Fruit fly (Drosophila melanogaster) whole organism, pupa: ENCODE results near the gene CG42538.

ENCODE experiments used
- CG10348 ChIP-seq: fragments of 200-800 bp; sonication (Bioruptor generic); IDR thresholded peaks from 2 replicates; pipeline ENCODE4 v1.3.6; 2022; ENCODE audit warnings: missing biosample characterization, missing genetic modification characterization
- CG12605 ChIP-seq: fragments of 200-800 bp; sonication (Bioruptor generic); IDR thresholded peaks from 2 replicates; pipeline ENCODE4 v1.3.6; 2022; ENCODE audit warnings: missing biosample characterization, missing genetic modification characterization
- CG13204 ChIP-seq: fragments of 200-800 bp; sonication (Bioruptor generic); optimal IDR thresholded peaks from 2 replicates; lab custom pipeline; 2018; ENCODE audit warnings: missing biosample characterization, mild to moderate bottlenecking, missing genetic modification characterization, moderate library complexity
- CG14655 ChIP-seq: fragments of 200-800 bp; sonication (Bioruptor generic); optimal IDR thresholded peaks from 3 replicates; lab custom pipeline; 2017; ENCODE audit warnings: mild to moderate bottlenecking, missing biosample characterization, missing genetic modification reagents, missing genetic modification characterization
- CG15710 ChIP-seq: fragments of 200-800 bp; sonication (Bioruptor generic); optimal IDR thresholded peaks from 2 replicates; lab custom pipeline; 2018; ENCODE audit warnings: missing biosample characterization, mild to moderate bottlenecking, missing genetic modification characterization, moderate library complexity
- CG17806 ChIP-seq: fragments of 200-800 bp; sonication (Bioruptor generic); optimal IDR thresholded peaks from 2 replicates; lab custom pipeline; 2018; ENCODE audit warnings: missing biosample characterization, mild to moderate bottlenecking, missing genetic modification characterization, moderate library complexity
- CG32121 ChIP-seq: fragments of 200-800 bp; sonication (Bioruptor generic); IDR thresholded peaks from 2 replicates; pipeline ENCODE4 v1.3.6; 2022; ENCODE audit warnings: missing biosample characterization, missing genetic modification characterization
- CG34367 ChIP-seq: fragments of 200-800 bp; sonication (Bioruptor generic); optimal IDR thresholded peaks from 2 replicates; lab custom pipeline; 2018; ENCODE audit warnings: missing biosample characterization, mild to moderate bottlenecking, missing genetic modification characterization
- CG4496 ChIP-seq: fragments of 200-800 bp; sonication (Bioruptor generic); IDR thresholded peaks from 3 replicates; pipeline ENCODE4 v1.3.6; 2022; ENCODE audit warnings: missing biosample characterization, missing genetic modification characterization
- CG8159 ChIP-seq: fragments of 200-800 bp; sonication (Bioruptor generic); optimal IDR thresholded peaks from 3 replicates; lab custom pipeline; 2018; ENCODE audit warnings: missing biosample characterization, mild to moderate bottlenecking, missing genetic modification characterization, moderate library complexity
- CG8301 ChIP-seq: fragments of 200-800 bp; sonication (Bioruptor generic); optimal IDR thresholded peaks from 2 replicates; lab custom pipeline; 2018; ENCODE audit warnings: missing biosample characterization, mild to moderate bottlenecking, missing genetic modification characterization
- CG9948 ChIP-seq: fragments of 200-800 bp; sonication (Bioruptor generic); optimal IDR thresholded peaks from 2 replicates; lab custom pipeline; 2018; ENCODE audit warnings: missing biosample characterization, mild to moderate bottlenecking, missing genetic modification characterization, moderate library complexity
- D1 ChIP-seq: fragments of 200-800 bp; sonication (Bioruptor generic); optimal IDR thresholded peaks from 2 replicates; lab custom pipeline; 2018; ENCODE audit warnings: missing biosample characterization, mild to moderate bottlenecking, missing genetic modification characterization, moderate library complexity
- EcR ChIP-seq: fragments of 200-800 bp; sonication (Bioruptor generic); optimal IDR thresholded peaks from 3 replicates; lab custom pipeline; 2019; ENCODE audit warnings: missing biosample characterization, missing genetic modification characterization, mild to moderate bottlenecking, moderate library complexity, missing genetic modification reagents
- Ets98B ChIP-seq: fragments of 200-800 bp; sonication (Bioruptor generic); IDR thresholded peaks from 2 replicates; pipeline ENCODE4 v1.3.6; 2022; ENCODE audit warnings: missing biosample characterization, missing genetic modification characterization
- Pif1A ChIP-seq: fragments of 200-800 bp; sonication (Bioruptor generic); optimal IDR thresholded peaks from 3 replicates; lab custom pipeline; 2016; ENCODE audit warnings: missing biosample characterization, missing genetic modification characterization
- Pif1B ChIP-seq: fragments of 200-800 bp; sonication (Bioruptor generic); optimal IDR thresholded peaks from 3 replicates; lab custom pipeline; 2016; ENCODE audit warnings: missing biosample characterization, missing genetic modification characterization
- Snoo ChIP-seq: fragments of 200-800 bp; sonication (Bioruptor generic); optimal IDR thresholded peaks from 3 replicates; lab custom pipeline; 2017; ENCODE audit warnings: missing biosample characterization, mild to moderate bottlenecking, missing genetic modification characterization, inconsistent platforms
- fd96Ca ChIP-seq: fragments of 200-800 bp; sonication (Bioruptor generic); IDR thresholded peaks from 3 replicates; pipeline ENCODE4 v1.3.6; 2022; ENCODE audit warnings: missing biosample characterization, missing genetic modification characterization
- gl ChIP-seq: fragments of 200-800 bp; sonication (Bioruptor generic); optimal IDR thresholded peaks from 2 replicates; lab custom pipeline; 2018; ENCODE audit warnings: missing biosample characterization, mild to moderate bottlenecking, missing genetic modification characterization
- rn ChIP-seq: fragments of 200-800 bp; sonication (Bioruptor generic); IDR thresholded peaks from 2 replicates; pipeline ENCODE4 v1.3.6; 2022; ENCODE audit warnings: missing biosample characterization, missing genetic modification characterization

CG42538 gene

DNA sequence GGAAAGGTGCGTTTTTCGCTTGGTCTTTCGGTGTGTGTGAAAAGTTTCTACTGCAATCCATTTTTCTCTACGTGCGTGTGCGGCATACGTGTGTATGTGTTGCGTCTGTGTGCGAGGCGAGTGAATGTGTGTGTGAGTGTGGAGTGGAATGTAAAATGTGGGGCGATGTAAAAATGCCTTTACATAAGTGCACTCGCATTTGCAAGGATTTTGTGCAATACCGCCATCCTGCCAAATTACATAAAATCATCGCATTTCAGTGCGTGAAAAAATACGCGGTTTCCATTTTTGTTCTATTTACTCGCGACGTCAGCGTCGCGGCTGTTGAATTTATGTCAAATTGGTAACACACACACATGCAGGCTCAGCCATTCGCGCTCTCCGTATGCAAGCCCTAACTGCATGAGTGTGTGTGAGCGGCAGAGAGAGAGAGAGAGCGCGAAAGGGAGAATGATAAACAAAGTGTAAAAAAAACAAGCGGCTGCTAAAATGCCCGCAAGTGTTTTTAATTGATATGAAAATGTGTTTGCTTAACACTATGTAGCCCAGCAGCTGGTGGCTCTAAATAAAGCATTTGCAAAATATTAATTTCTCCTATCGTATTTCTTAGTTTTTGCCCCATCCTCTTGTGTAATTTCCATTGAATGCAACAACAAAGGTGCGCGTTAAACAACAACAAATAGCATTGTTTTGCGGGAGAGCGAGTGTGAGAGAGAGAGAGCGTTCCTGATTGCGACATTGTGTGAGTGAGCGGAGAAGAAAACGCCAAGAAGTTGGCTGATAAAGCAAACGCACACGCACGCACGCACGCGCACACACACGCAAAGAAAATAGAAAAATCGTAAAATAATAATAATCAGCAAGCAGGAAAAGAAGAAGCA lies 18.1 kb downstream of the CG42538 start:
- TF ChIP-seq CG14655 (GFP tag; lab: Kevin White, UChicago) (peak; percentile 13), Pif1B (GFP tag; lab: Kevin White, UChicago) (peak; percentile 45), D1 (peak; percentile 8), Snoo (tag; lab: Kevin White, UChicago) (no peak), fd96Ca (peak; percentile 21; the same call in 1 of the 3 replicates), CG32121 (GFP tag; lab: Robert Waterston, UW) (no peak), CG4496 (0 out of 3 replicates have a peak, but pooled peaks have one; percentile 13), CG8159 (tag; lab: Kevin White, UChicago) (peak; percentile 25), CG34367 (tag; lab: Kevin White, UChicago) (no peak), Ets98B (GFP tag; lab: Robert Waterston, UW) (0 out of 2 replicates have a peak, but pooled peaks have one; percentile 12), CG10348 (GFP tag; lab: Robert Waterston, UW) (no peak), CG12605 (GFP tag; lab: Robert Waterston, UW) (no peak), CG9948 (tag; lab: Kevin White, UChicago) (no peak), CG17806 (no peak), rn (GFP tag; lab: Robert Waterston, UW) (no peak), EcR (GFP tag; lab: Kevin White, UChicago) (peak; percentile 33), CG15710 (tag; lab: Kevin White, UChicago) (no peak), CG13204 (GFP tag; lab: Kevin White, UChicago) (peak; percentile 8), CG8301 (tag; lab: Kevin White, UChicago) (peak; percentile 13), gl (tag; lab: Kevin White, UChicago) (peak; percentile 45), Pif1A (GFP tag; lab: Kevin White, UChicago) (peak; percentile 50)
- TF ChIP-seq, all 21 proteins: peak for 12

DNA sequence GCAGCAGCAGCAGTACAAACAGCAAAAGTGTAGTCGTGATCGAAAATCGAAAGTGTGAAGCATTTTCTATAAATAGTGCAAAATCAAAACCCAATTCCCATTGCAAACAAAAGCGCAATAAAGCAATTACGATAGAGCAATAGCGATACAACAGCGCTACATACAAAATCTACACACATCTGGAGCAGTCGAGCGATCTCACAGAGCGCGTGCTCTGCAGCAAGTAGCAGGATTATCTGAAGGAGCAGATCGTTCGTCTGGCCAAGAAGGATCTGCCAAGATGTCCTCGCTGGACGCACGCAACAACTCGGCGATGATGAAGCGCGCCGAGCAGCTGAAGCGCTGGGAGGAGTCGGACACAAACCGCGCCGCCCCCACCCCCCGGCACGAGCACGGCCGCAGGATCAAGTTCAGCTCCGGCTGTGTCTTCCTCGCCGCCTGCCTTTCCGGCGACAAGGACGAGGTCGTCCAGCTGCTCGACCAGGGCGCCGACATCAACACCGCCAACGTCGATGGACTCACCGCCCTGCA lies 18.8 kb downstream of the CG42538 start:
- no peak for TF ChIP-seq CG8301 (tag; lab: Kevin White, UChicago)
- TF ChIP-seq D1: no peak
- TF ChIP-seq CG12605 (GFP tag; lab: Robert Waterston, UW): no peak
- no peak for TF ChIP-seq CG14655 (GFP tag; lab: Kevin White, UChicago)
- TF ChIP-seq CG32121 (GFP tag; lab: Robert Waterston, UW): no peak

DNA sequence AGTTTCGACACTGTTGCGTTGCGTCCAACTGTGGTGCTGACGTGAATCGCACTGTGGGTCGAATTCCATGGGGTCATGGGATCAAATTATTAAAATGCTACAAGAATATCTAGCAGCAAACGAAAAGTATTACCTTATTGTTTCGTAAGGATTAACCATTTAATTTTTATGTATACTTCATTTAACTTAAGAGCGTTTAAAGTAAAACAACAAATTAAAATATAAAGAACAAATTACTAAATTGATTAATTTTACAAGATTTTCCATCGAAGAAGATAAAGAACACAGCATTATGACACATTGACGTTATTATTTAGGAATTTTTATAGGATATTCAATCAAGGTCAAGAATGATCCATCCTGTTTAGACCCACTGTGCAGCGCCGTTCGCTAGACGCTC lies 19.8 kb downstream of the CG42538 start:
- TF ChIP-seq CG13204 (GFP tag; lab: Kevin White, UChicago) (no peak), Snoo (tag; lab: Kevin White, UChicago) (no peak), CG14655 (GFP tag; lab: Kevin White, UChicago) (peak; percentile 34), CG34367 (tag; lab: Kevin White, UChicago) (no peak), CG12605 (GFP tag; lab: Robert Waterston, UW) (no peak), CG32121 (GFP tag; lab: Robert Waterston, UW) (peak; percentile 53; the same call in 1 of the 2 replicates), Pif1B (GFP tag; lab: Kevin White, UChicago) (no peak), CG4496 (peak; percentile 47; the same call in 1 of the 3 replicates), CG8159 (tag; lab: Kevin White, UChicago) (peak; percentile 21), rn (GFP tag; lab: Robert Waterston, UW) (no peak), D1 (peak; percentile 11), EcR (GFP tag; lab: Kevin White, UChicago) (no peak), Ets98B (GFP tag; lab: Robert Waterston, UW) (peak; percentile 35; the same call in 1 of the 2 replicates), CG9948 (tag; lab: Kevin White, UChicago) (peak; percentile 17), CG8301 (tag; lab: Kevin White, UChicago) (peak; percentile 31), gl (tag; lab: Kevin White, UChicago) (no peak), Pif1A (GFP tag; lab: Kevin White, UChicago) (peak; percentile 39), fd96Ca (no peak), CG15710 (tag; lab: Kevin White, UChicago) (peak; percentile 10)

DNA sequence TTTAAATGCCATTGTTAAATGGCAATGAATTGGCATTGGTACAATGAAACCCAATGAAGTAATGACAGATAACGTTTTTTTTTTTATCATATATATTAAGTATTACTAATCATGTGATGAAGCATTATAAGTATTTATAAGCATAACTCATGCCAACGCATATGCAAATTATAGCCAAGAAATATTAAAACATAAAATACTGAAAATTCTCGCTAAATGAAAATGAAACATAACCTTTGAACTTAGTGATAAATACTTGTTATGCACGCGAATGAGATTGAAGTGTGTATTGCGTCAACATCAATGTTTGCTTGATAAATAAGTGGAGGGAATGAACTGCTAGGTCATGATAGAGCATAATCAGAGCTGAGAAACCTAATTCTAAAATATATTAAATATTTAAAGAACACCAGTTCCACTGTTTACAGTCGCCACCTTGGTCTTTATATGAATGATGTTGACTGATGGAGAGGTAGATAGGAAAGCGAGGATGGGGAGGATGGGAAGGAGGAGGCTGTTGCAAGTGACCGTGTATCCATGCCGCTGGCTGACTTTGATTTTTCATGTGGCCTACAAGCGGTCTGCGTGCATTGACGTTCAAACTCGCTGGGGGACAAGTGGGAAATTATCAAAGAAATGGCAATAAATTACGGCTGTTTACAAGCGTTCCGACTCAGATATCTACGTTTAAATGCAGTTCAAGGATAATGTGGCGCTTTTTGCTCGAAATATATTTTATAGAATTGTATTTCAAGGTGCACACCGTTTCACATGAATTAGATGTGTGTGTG lies 22.0 kb downstream of the CG42538 start:
- TF ChIP-seq EcR (GFP tag; lab: Kevin White, UChicago): peak; percentile 25
- no peak for TF ChIP-seq D1
- peak; percentile 28 for TF ChIP-seq CG14655 (GFP tag; lab: Kevin White, UChicago)
